Fruit fly (Drosophila melanogaster) whole organism, embryonic: ENCODE data around the gene CG1246.

ENCODE experiments used
- CG10274 ChIP-seq: fragments of 200-800 bp; sonication (Bioruptor generic); optimal IDR thresholded peaks from 3 replicates; lab custom pipeline; 2017; ENCODE audit warnings: missing biosample characterization, mild to moderate bottlenecking, missing genetic modification characterization
- CG10366 ChIP-seq: fragments of 200-800 bp; sonication (Bioruptor generic); IDR thresholded peaks from 2 replicates; pipeline ENCODE4 v1.3.6; 2022; ENCODE audit warnings: missing biosample characterization, missing genetic modification characterization
- CG10543 ChIP-seq: fragments of 200-800 bp; sonication (Bioruptor generic); optimal IDR thresholded peaks from 3 replicates; lab custom pipeline; 2017; ENCODE audit warnings: missing biosample characterization, mild to moderate bottlenecking, missing genetic modification characterization, moderate library complexity
- CG10959 ChIP-seq: fragments of 200-800 bp; sonication (Bioruptor generic); IDR thresholded peaks from 2 replicates; pipeline ENCODE4 v1.3.6; 2022; ENCODE audit warnings: missing biosample characterization, missing genetic modification characterization
- CG11695 ChIP-seq: fragments of 200-800 bp; sonication (Bioruptor generic); IDR thresholded peaks from 3 replicates; pipeline ENCODE4 v1.3.6; 2022; ENCODE audit warnings: missing biosample characterization, missing genetic modification characterization
- CG1529 ChIP-seq: fragments of 200-800 bp; sonication (Bioruptor generic); optimal IDR thresholded peaks from 3 replicates; lab custom pipeline; 2018; ENCODE audit warnings: missing biosample characterization, missing genetic modification characterization
- CG17829 ChIP-seq: fragments of 200-800 bp; optimal IDR thresholded peaks from 2 replicates; lab custom pipeline; 2019; ENCODE audit warnings: missing biosample characterization, mild to moderate bottlenecking, missing genetic modification characterization, moderate library complexity
- CG18262 ChIP-seq: fragments of 200-800 bp; optimal IDR thresholded peaks from 3 replicates; lab custom pipeline; 2019; ENCODE audit warnings: missing biosample characterization, mild to moderate bottlenecking, missing genetic modification characterization, moderate library complexity
- CG2199 ChIP-seq: fragments of 200-800 bp; sonication (Bioruptor generic); IDR thresholded peaks from 3 replicates; pipeline ENCODE4 v1.3.6; 2022; ENCODE audit warnings: missing biosample characterization, missing genetic modification characterization
- CG32767 ChIP-seq: fragments of 200-800 bp; sonication (Bioruptor generic); IDR thresholded peaks from 2 replicates; pipeline ENCODE4 v1.3.6; 2022; ENCODE audit warnings: missing biosample characterization, missing genetic modification characterization
- CG34376 ChIP-seq: fragments of 200-800 bp; sonication (Bioruptor generic); optimal IDR thresholded peaks from 2 replicates; lab custom pipeline; 2018; ENCODE audit warnings: missing biosample characterization, mild to moderate bottlenecking, missing genetic modification characterization
- CG4707 ChIP-seq: fragments of 200-800 bp; sonication (Bioruptor generic); optimal IDR thresholded peaks from 2 replicates; lab custom pipeline; 2018; ENCODE audit warnings: missing biosample characterization, mild to moderate bottlenecking, missing genetic modification characterization, moderate library complexity
- CG4730 ChIP-seq: fragments of 200-800 bp; sonication (Bioruptor generic); IDR thresholded peaks from 2 replicates; pipeline ENCODE4 v1.3.6; 2022; ENCODE audit warnings: missing biosample characterization, missing genetic modification characterization
- CG5180 ChIP-seq: fragments of 200-800 bp; sonication (Bioruptor generic); optimal IDR thresholded peaks from 3 replicates; lab custom pipeline; 2017; ENCODE audit warnings: missing biosample characterization, missing genetic modification characterization, mild to moderate bottlenecking, moderate library complexity, missing genetic modification reagents
- CG7987 ChIP-seq: fragments of 200-800 bp; sonication (Bioruptor generic); optimal IDR thresholded peaks from 2 replicates; lab custom pipeline; 2018; ENCODE audit warnings: missing biosample characterization, mild to moderate bottlenecking, missing genetic modification characterization, moderate library complexity
- CG8089 ChIP-seq: fragments of 200-800 bp; sonication (Bioruptor generic); optimal IDR thresholded peaks from 3 replicates; lab custom pipeline; 2016; ENCODE audit warnings: missing biosample characterization, missing genetic modification characterization
- CG8290 ChIP-seq, 3 experiments: fragments of 200-800 bp; sonication (Bioruptor generic); optimal IDR thresholded peaks; 2 replicates each; lab custom pipeline; 2016 to 2019; ENCODE audit warnings: missing biosample characterization in 3 of 3, missing genetic modification characterization in 3 of 3, mild to moderate bottlenecking in 2 of 3, moderate library complexity in 1 of 3
- CG8478 ChIP-seq: fragments of >200 bp; optimal IDR thresholded peaks from 2 replicates; lab custom pipeline; 2018
- CG9215 ChIP-seq: fragments of 200-800 bp; sonication (Bioruptor generic); IDR thresholded peaks from 2 replicates; pipeline ENCODE4 v1.3.6; 2022; ENCODE audit warnings: missing biosample characterization, missing genetic modification characterization
- CTCF ChIP-seq: fragments of 200-800 bp; sonication (Bioruptor generic); optimal IDR thresholded peaks from 2 replicates; lab custom pipeline; 2017; ENCODE audit warnings: missing biosample characterization, mild to moderate bottlenecking, missing genetic modification characterization, moderate library complexity
- D ChIP-seq, 2 experiments: fragments of 200-800 bp in 1 of 2; fragments of >200 bp in 1 of 2; sonication (Bioruptor generic) in 1 of 2; optimal IDR thresholded peaks; 2 replicates in 1 of 2; 3 replicates in 1 of 2; lab custom pipeline; 2017; ENCODE audit warnings: mild to moderate bottlenecking in 1 of 2, missing biosample characterization in 1 of 2, missing genetic modification characterization in 1 of 2, missing genetic modification reagents in 1 of 2
- Dbx ChIP-seq: fragments of 200-800 bp; sonication (Bioruptor generic); IDR thresholded peaks from 3 replicates; pipeline ENCODE4 v1.3.6; 2022; ENCODE audit warnings: missing biosample characterization, missing genetic modification characterization
- Doc2 ChIP-seq: fragments of 200-800 bp; sonication (Bioruptor generic); IDR thresholded peaks from 2 replicates; pipeline ENCODE4 v1.3.6; 2022; ENCODE audit warnings: missing biosample characterization, missing genetic modification characterization
- Drgx ChIP-seq: fragments of 200-800 bp; sonication (Bioruptor generic); IDR thresholded peaks from 2 replicates; pipeline ENCODE4 v1.3.6; 2022; ENCODE audit warnings: missing biosample characterization, missing genetic modification characterization
- H2.0 ChIP-seq: fragments of 200-800 bp; sonication (Bioruptor generic); IDR thresholded peaks from 2 replicates; pipeline ENCODE4 v1.3.6; 2022; ENCODE audit warnings: missing biosample characterization, missing genetic modification characterization
- Hr39 ChIP-seq: fragments of >200 bp; optimal IDR thresholded peaks from 2 replicates; lab custom pipeline; 2017
- Hr51 ChIP-seq, 2 experiments: fragments of 200-800 bp; sonication (Bioruptor generic); optimal IDR thresholded peaks; 2 replicates in 1 of 2; 3 replicates in 1 of 2; lab custom pipeline; 2016 to 2018; ENCODE audit warnings: missing biosample characterization in 2 of 2, missing genetic modification characterization in 2 of 2, mild to moderate bottlenecking in 1 of 2, moderate library complexity in 1 of 2
- Kr ChIP-seq: fragments of 200-800 bp; sonication (Bioruptor generic); optimal IDR thresholded peaks from 2 replicates; lab custom pipeline; 2017; ENCODE audit warnings: missing biosample characterization, mild to moderate bottlenecking, missing genetic modification characterization
- MTF-1 ChIP-seq: fragments of 200-800 bp; sonication (Bioruptor generic); optimal IDR thresholded peaks from 2 replicates; lab custom pipeline; 2018; ENCODE audit warnings: missing biosample characterization, mild to moderate bottlenecking, missing genetic modification characterization, borderline replicate concordance
- Myb ChIP-seq: fragments of 200-800 bp; sonication (Bioruptor generic); optimal IDR thresholded peaks from 2 replicates; lab custom pipeline; 2016; ENCODE audit warnings: missing biosample characterization, missing genetic modification characterization
- PHDP ChIP-seq: fragments of 200-800 bp; sonication (Bioruptor generic); optimal IDR thresholded peaks from 3 replicates; lab custom pipeline; 2018; ENCODE audit warnings: missing biosample characterization, mild to moderate bottlenecking, missing genetic modification characterization, moderate library complexity
- cg ChIP-seq: fragments of 200-800 bp; sonication (Bioruptor generic); optimal IDR thresholded peaks from 3 replicates; lab custom pipeline; 2019; ENCODE audit warnings: missing biosample characterization, mild to moderate bottlenecking, missing genetic modification characterization, moderate library complexity
- chinmo ChIP-seq: fragments of 200-800 bp; sonication (Bioruptor generic); IDR thresholded peaks from 4 replicates; pipeline ENCODE4 v1.3.6; 2022; ENCODE audit warnings: missing biosample characterization, missing genetic modification characterization; ENCODE audit not compliant: partially characterized antibody
- chn ChIP-seq: fragments of 200-800 bp; sonication (Bioruptor generic); optimal IDR thresholded peaks from 2 replicates; lab custom pipeline; 2016; ENCODE audit warnings: missing biosample characterization, missing genetic modification characterization
- cwo ChIP-seq: fragments of 200-800 bp; sonication (Bioruptor generic); optimal IDR thresholded peaks from 3 replicates; lab custom pipeline; 2017; ENCODE audit warnings: missing biosample characterization, missing genetic modification characterization, mild to moderate bottlenecking, moderate library complexity, missing genetic modification reagents
- dmrt99B ChIP-seq: fragments of 200-800 bp; sonication (Bioruptor generic); optimal IDR thresholded peaks from 2 replicates; lab custom pipeline; 2018; ENCODE audit warnings: missing biosample characterization, mild to moderate bottlenecking, missing genetic modification characterization, moderate library complexity
- en ChIP-seq: fragments of 200-800 bp; sonication (Bioruptor generic); optimal IDR thresholded peaks from 2 replicates; lab custom pipeline; 2016; ENCODE audit warnings: missing biosample characterization, missing genetic modification characterization
- fd96Cb ChIP-seq: fragments of 200-800 bp; sonication (Bioruptor generic); optimal IDR thresholded peaks from 2 replicates; lab custom pipeline; 2018; ENCODE audit warnings: missing biosample characterization, mild to moderate bottlenecking, missing genetic modification characterization, moderate library complexity
- fru ChIP-seq: fragments of >200 bp; optimal IDR thresholded peaks from 2 replicates; lab custom pipeline; 2017
- gcm ChIP-seq: fragments of 200-800 bp; sonication (Bioruptor generic); optimal IDR thresholded peaks from 2 replicates; lab custom pipeline; 2019; ENCODE audit warnings: missing biosample characterization, mild to moderate bottlenecking, missing genetic modification characterization, moderate library complexity
- inv ChIP-seq: fragments of 200-800 bp; sonication (Bioruptor generic); IDR thresholded peaks from 2 replicates; pipeline ENCODE4 v1.3.6; 2022; ENCODE audit warnings: missing biosample characterization, missing genetic modification characterization; ENCODE audit not compliant: partially characterized antibody
- ken ChIP-seq: fragments of 200-800 bp; sonication (Bioruptor generic); IDR thresholded peaks from 3 replicates; pipeline ENCODE4 v1.3.6; 2022; ENCODE audit warnings: missing biosample characterization, missing genetic modification characterization
- org-1 ChIP-seq: fragments of 200-800 bp; sonication (Bioruptor generic); optimal IDR thresholded peaks from 2 replicates; lab custom pipeline; 2017; ENCODE audit warnings: missing biosample characterization, missing genetic modification characterization
- scrt ChIP-seq: fragments of 200-800 bp; sonication (Bioruptor generic); optimal IDR thresholded peaks from 2 replicates; lab custom pipeline; 2018; ENCODE audit warnings: missing biosample characterization, mild to moderate bottlenecking, missing genetic modification characterization, moderate library complexity
- sens-2 ChIP-seq: fragments of 200-800 bp; sonication (Bioruptor generic); IDR thresholded peaks from 2 replicates; pipeline ENCODE4 v1.3.6; 2022; ENCODE audit warnings: missing biosample characterization, missing genetic modification characterization
- sug ChIP-seq: fragments of 200-800 bp; optimal IDR thresholded peaks from 2 replicates; lab custom pipeline; 2019; ENCODE audit warnings: missing biosample characterization, mild to moderate bottlenecking, missing genetic modification characterization, moderate library complexity
- tio ChIP-seq: fragments of 200-800 bp; sonication (Bioruptor generic); optimal IDR thresholded peaks from 2 replicates; lab custom pipeline; 2017; ENCODE audit warnings: missing biosample characterization, missing genetic modification characterization, inconsistent platforms
- unc-4 ChIP-seq: fragments of 200-800 bp; sonication (Bioruptor generic); IDR thresholded peaks from 2 replicates; pipeline ENCODE4 v1.3.6; 2022; ENCODE audit warnings: missing biosample characterization, missing genetic modification characterization; ENCODE audit not compliant: partially characterized antibody
- wor ChIP-seq: fragments of 200-800 bp; sonication (Bioruptor generic); IDR thresholded peaks from 2 replicates; pipeline ENCODE4 v1.3.6; 2022; ENCODE audit warnings: missing biosample characterization, missing genetic modification characterization

The CG1246 gene

DNA sequence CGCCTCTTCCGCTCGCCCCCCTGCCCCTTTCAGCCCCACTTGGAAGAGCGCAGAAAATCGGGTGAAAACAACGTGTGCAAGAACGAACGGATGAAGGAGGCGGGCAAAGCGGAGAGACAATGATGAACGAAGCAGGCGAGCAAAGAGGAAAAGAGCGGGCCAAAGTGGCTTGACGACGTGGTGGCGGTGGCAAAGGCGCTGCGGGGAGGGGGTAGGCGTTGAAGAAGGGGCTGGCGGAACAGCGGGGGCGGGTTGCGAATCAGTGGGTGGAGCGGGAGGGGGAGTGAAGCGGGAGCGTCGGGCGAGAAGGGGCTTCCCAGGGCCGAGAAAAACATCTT lies 15.1 kb upstream of the CG1246 start (continued):
- TF ChIP-seq CG8089 (GFP tag; lab: Kevin White, UChicago) (no peak), chinmo (GFP tag; lab: Robert Waterston, UW) (peak; percentile 89; the same call in 1 of the 4 replicates), scrt (GFP tag; lab: Kevin White, UChicago) (no peak), CG10543 (GFP tag; lab: Kevin White, UChicago) (peak; percentile 35), CG1529 (GFP tag; lab: Kevin White, UChicago) (no peak), inv (GFP tag; lab: Robert Waterston, UW) (no peak), sens-2 (no peak), wor (GFP tag; lab: Robert Waterston, UW) (no peak), ken (GFP tag; lab: Robert Waterston, UW) (no peak), dmrt99B (tag; lab: Kevin White, UChicago) (no peak), CG18262 (tag; lab: Kevin White, UChicago) (no peak), Dbx (0 out of 3 replicates have a peak, but pooled peaks have one; percentile 9), CG32767 (GFP tag; lab: Robert Waterston, UW) (no peak; the same call in 1 of the 2 replicates), CG4707 (GFP tag; lab: Kevin White, UChicago) (no peak), CG34376 (GFP tag; lab: Kevin White, UChicago) (peak; percentile 7), sug (tag; lab: Kevin White, UChicago) (peak; percentile 26), Doc2 (GFP tag; lab: Robert Waterston, UW) (no peak), CG8290 (GFP tag; optimal IDR thresholded peaks at IDR 0.05; lab: Kevin White, UChicago) (no peak), CG8290 (tag; optimal IDR thresholded peaks at IDR 0.05; lab: Kevin White, UChicago) (peak in 1 of 2 experiments; percentile 10), Kr (GFP tag; lab: Kevin White, UChicago) (no peak), chn (no peak), unc-4 (GFP tag; lab: Robert Waterston, UW) (peak; percentile 34; the same call in 1 of the 2 replicates), Myb (GFP tag; lab: Kevin White, UChicago) (no peak), gcm (GFP tag; lab: Kevin White, UChicago) (no peak), CG10366 (no peak), org-1 (GFP tag; lab: Kevin White, UChicago) (no peak), CG5180 (no peak), CG9215 (GFP tag; lab: Robert Waterston, UW) (no peak), CG2199 (GFP tag; lab: Robert Waterston, UW) (no peak)

DNA sequence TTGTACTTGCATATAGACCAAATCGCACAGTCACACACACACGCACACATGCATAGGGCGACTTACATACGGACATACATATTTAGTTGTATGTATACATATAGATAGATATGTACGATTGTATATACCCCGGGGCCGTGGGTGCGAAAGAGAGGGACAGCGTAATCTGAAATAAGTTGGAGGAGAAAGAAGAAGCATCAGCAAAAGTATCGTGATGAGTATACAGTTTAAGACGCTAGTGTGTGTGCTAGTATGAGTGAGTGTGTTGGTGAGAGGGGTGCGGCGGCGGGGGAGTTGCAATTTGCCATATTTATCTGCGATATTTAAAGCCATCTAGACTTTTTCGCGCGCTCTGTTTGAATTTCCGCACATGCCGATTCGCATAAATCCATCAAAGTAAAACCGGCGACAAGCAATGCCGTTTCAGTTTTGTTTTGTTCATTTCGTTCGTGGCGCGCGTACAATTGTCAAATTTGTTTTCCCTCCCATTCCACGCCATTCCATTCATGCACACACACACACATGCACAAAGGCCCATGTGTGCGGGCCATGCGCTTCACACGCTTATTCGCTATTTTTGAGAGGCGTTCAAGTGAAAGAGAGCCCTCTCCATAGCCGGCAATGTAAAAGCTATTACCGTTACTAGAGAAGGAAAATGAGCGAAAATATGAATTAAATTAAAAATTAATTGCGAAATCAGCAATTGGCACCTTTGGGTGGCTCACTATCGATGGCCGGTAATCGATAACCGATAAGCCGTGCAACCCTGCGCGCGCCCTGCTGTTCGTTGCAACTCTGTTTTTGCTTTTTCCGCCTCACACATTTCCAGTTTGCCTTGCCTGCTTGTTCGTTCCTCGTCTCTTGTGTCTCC lies 12.7 kb upstream of the CG1246 start:
- TF ChIP-seq cg (GFP tag; lab: Kevin White, UChicago) (peak; percentile 89), Hr51 (GFP tag; optimal IDR thresholded peaks at IDR 0.05; lab: Kevin White, UChicago) (peak; percentile 72 to 79), CG17829 (peak; percentile 78), fd96Cb (tag; lab: Kevin White, UChicago) (peak; percentile 20), Hr39 (no peak), CG7987 (GFP tag; lab: Kevin White, UChicago) (peak; percentile 91), CG11695 (GFP tag; lab: Robert Waterston, UW) (peak; percentile 64), D (optimal IDR thresholded peaks at IDR 0.05; lab: Kevin White, UChicago) (no peak), D (GFP tag; optimal IDR thresholded peaks at IDR 0.05; lab: Kevin White, UChicago) (peak; percentile 67), CG10959 (GFP tag; lab: Robert Waterston, UW) (0 out of 2 replicates have a peak, but pooled peaks have one; percentile 14), sens-2 (peak; percentile 84), Drgx (GFP tag; lab: Robert Waterston, UW) (peak; percentile 61), CTCF (GFP tag; lab: Kevin White, UChicago) (peak; percentile 64), H2.0 (GFP tag; lab: Robert Waterston, UW) (peak; percentile 71), fru (no peak), en (GFP tag; lab: Kevin White, UChicago) (peak; percentile 77), cwo (GFP tag; lab: Kevin White, UChicago) (peak; percentile 48), PHDP (tag; lab: Kevin White, UChicago) (peak; percentile 83), CG10274 (GFP tag; lab: Kevin White, UChicago) (peak; percentile 74), tio (GFP tag; lab: Kevin White, UChicago) (no peak), CG4730 (GFP tag; lab: Robert Waterston, UW) (peak; percentile 38; the same call in 1 of the 2 replicates), MTF-1 (GFP tag; lab: Kevin White, UChicago) (peak; percentile 94), CG8478 (lab: Kevin White, UChicago) (peak; percentile 72)
